Fruit fly (Drosophila melanogaster): Measurements from ENCODE around the gene Tsp74F.

DNA sequence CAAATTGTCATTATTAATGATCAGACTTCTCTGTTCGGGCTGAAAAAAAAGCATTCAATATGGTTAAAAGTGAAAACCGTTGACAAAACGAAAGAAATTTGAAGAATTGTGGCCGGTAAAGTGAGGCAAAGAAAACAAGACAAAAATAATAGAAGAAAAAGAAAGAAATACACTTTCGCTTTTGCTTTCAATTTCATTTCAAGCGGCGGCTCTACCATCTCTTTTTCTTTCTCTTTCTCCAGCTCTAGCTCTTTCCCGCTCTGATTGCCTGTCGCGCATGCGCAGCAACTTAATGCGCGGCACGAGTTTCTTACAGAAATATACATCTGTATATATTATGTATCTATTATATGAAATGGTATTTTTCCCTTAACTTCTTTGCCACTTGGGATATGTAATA lies 41.7 kb upstream of the Tsp74F start:
- TF ChIP-seq usp (GFP tag; optimal IDR thresholded peaks at IDR 0.05) (no peak), Mio (GFP tag; optimal IDR thresholded peaks at IDR 0.05) (no peak), dmrt93B (GFP tag; optimal IDR thresholded peaks at IDR 0.05) (no peak), dsf (GFP tag; optimal IDR thresholded peaks at IDR 0.05; ENCODE audit: borderline replicate concordance) (no peak), OdsH (GFP tag; optimal IDR thresholded peaks at IDR 0.05) (no peak), psq (GFP tag; optimal IDR thresholded peaks at IDR 0.05) (no peak), fru (GFP tag; optimal IDR thresholded peaks at IDR 0.05) (no peak), h (GFP tag; optimal IDR thresholded peaks at IDR 0.05) (no peak), Dif (GFP tag; optimal IDR thresholded peaks at IDR 0.05; ENCODE audit: partially characterized antibody) (no peak)

All from whole organism, wandering third instar larva.